Worm (Caenorhabditis elegans): ENCODE data around the gene srz-59.

DNA sequence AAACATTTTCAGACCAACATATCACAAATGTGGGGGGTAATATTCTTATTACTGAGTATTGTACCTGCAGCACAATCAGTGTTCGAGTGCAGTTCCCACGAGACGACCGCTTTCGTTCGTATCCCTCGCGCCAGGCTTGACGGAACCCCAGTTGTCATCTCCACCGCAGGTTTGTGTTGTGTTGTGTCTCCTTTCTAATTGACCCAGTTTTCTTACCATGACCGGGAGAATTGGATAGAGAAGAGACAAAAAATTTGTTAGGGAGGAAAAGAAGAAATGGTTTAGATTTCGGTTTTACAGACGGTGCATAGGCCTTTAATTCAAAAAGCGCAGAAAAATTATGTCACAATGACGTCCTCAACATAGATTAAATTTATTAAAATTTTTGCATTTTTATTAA is 40.6 kb upstream of the srz-59 start, which contains the start of gene noah-2:
- TF ChIP-seq ets-4 (tag; optimal IDR thresholded peaks at IDR 0.05): no peak
- TF ChIP-seq lin-11 (tag; optimal IDR thresholded peaks at IDR 0.05): no peak
- TF ChIP-seq hlh-8 (tag; optimal IDR thresholded peaks at IDR 0.05): no peak
- no peak for TF ChIP-seq nhr-11 (tag; optimal IDR thresholded peaks at IDR 0.05)
- no peak for TF ChIP-seq odd-2 (tag; optimal IDR thresholded peaks at IDR 0.05)
- TF ChIP-seq ceh-6 (GFP tag; optimal IDR thresholded peaks at IDR 0.05): no peak
- TF ChIP-seq ama-1 (optimal IDR thresholded peaks at IDR 0.05): no peak
- no peak for TF ChIP-seq ref-2 (tag; optimal IDR thresholded peaks at IDR 0.05)
- TF ChIP-seq elt-2 (tag; optimal IDR thresholded peaks at IDR 0.05): no peak
- no peak for TF ChIP-seq ceh-34 (tag; optimal IDR thresholded peaks at IDR 0.05)
- TF ChIP-seq F13H6.1 (tag; optimal IDR thresholded peaks at IDR 0.05): no peak
- TF ChIP-seq unc-3 (GFP tag; conservative IDR thresholded peaks at IDR 0.05): no peak
- no peak for TF ChIP-seq unc-3 (tag; optimal IDR thresholded peaks at IDR 0.05)
- TF ChIP-seq tbx-2 (tag; optimal IDR thresholded peaks at IDR 0.05): no peak

Measured in whole organism, late embryonic.